Worm (Caenorhabditis elegans): ENCODE measurements around the gene F25B4.7.

- TF ChIP-seq nhr-237 (tag; optimal IDR thresholded peaks at IDR 0.05), result no peak
- TF ChIP-seq ztf-4 (tag; optimal IDR thresholded peaks at IDR 0.05), result no peak
- no peak for TF ChIP-seq nhr-12 (tag; optimal IDR thresholded peaks at IDR 0.05)
- TF ChIP-seq tbx-2 (tag; optimal IDR thresholded peaks at IDR 0.05), result no peak
- TF ChIP-seq lin-15B (tag; optimal IDR thresholded peaks at IDR 0.05), result no peak
- TF ChIP-seq nfya-1 (tag; optimal IDR thresholded peaks at IDR 0.05; ENCODE audit: insufficient read depth), result no peak
- no peak for TF ChIP-seq unc-39 (tag; optimal IDR thresholded peaks at IDR 0.05)
Measured at ce11 chrV:5712652-5713051, 25.6 kb upstream of the F25B4.7 start, which contains the start of gene gcst-1.
